Fruit fly (Drosophila melanogaster): ENCODE measurements around the gene Mtr4.

Gene Mtr4

dm6 chr2L:15752096-15752495, at the start of gene Mtr4:
TSS of gene Mtr4 (plus strand) at chr2L:15752263.
- TF ChIP-seq fru (optimal IDR thresholded peaks at IDR 0.05) (no peak), exex (tag; optimal IDR thresholded peaks at IDR 0.05) (no peak), Rfx (GFP tag; IDR thresholded peaks at IDR 0.05) (no peak), CG10543 (GFP tag; optimal IDR thresholded peaks at IDR 0.05) (no peak), grn (GFP tag; optimal IDR thresholded peaks at IDR 0.05) (no peak), Sry-β (GFP tag; optimal IDR thresholded peaks at IDR 0.05) (peak; percentile 94), lmd (GFP tag; IDR thresholded peaks at IDR 0.05) (no peak), CG14050 (GFP tag; IDR thresholded peaks at IDR 0.05) (no peak), MESR4 (GFP tag; optimal IDR thresholded peaks at IDR 0.05) (peak; percentile 76), grau (tag; optimal IDR thresholded peaks at IDR 0.05) (no peak), Dip3 (GFP tag; optimal IDR thresholded peaks at IDR 0.05) (no peak), sens (GFP tag) (peak; percentile 33), YL-1 (GFP tag; optimal IDR thresholded peaks at IDR 0.05) (peak; percentile 42), CG3995 (GFP tag; optimal IDR thresholded peaks at IDR 0.05) (no peak), gsb-n (tag; optimal IDR thresholded peaks at IDR 0.05) (no peak), Stat92E (GFP tag; optimal IDR thresholded peaks at IDR 0.05) (no peak), CG10431 (GFP tag; optimal IDR thresholded peaks at IDR 0.05) (no peak), Dll (GFP tag; IDR thresholded peaks at IDR 0.05; ENCODE audit: partially characterized antibody) (peak; percentile 62), CG6791 (GFP tag; IDR thresholded peaks at IDR 0.05; ENCODE audit: partially characterized antibody) (peak; percentile 44; the same call in 1 of the 3 replicates), lola (GFP tag; optimal IDR thresholded peaks at IDR 0.05) (no peak), CG4730 (GFP tag; IDR thresholded peaks at IDR 0.05) (no peak), vvl (GFP tag; IDR thresholded peaks at IDR 0.05) (no peak), Hand (GFP tag; optimal IDR thresholded peaks at IDR 0.05) (no peak), CG8944 (GFP tag; optimal IDR thresholded peaks at IDR 0.05) (no peak), schlank (tag; optimal IDR thresholded peaks at IDR 0.05) (no peak), CG8281 (tag; optimal IDR thresholded peaks at IDR 0.05) (no peak), bowl (GFP tag; IDR thresholded peaks at IDR 0.05) (no peak), CG1602 (GFP tag; optimal IDR thresholded peaks at IDR 0.05) (no peak), crc (GFP tag; optimal IDR thresholded peaks at IDR 0.05) (no peak), CG18599 (GFP tag; optimal IDR thresholded peaks at IDR 0.05) (no peak), CG17385 (GFP tag; optimal IDR thresholded peaks at IDR 0.05) (no peak), CG32772 (GFP tag; IDR thresholded peaks at IDR 0.05) (no peak), ase (GFP tag; IDR thresholded peaks at IDR 0.05) (no peak), CG2678 (tag; optimal IDR thresholded peaks at IDR 0.05) (no peak), CG8359 (GFP tag; optimal IDR thresholded peaks at IDR 0.05; ENCODE audit: borderline replicate concordance) (no peak), zen2 (GFP tag; IDR thresholded peaks at IDR 0.05; ENCODE audit: partially characterized antibody) (no peak), ato (GFP tag; IDR thresholded peaks at IDR 0.05; ENCODE audit: partially characterized antibody) (peak; percentile 19; the same call in 1 of the 2 replicates), bsh (GFP tag; optimal IDR thresholded peaks at IDR 0.05) (no peak), knrl (GFP tag; IDR thresholded peaks at IDR 0.05; ENCODE audit: partially characterized antibody) (no peak), CG42726 (GFP tag; IDR thresholded peaks at IDR 0.05; ENCODE audit: partially characterized antibody) (no peak), dm (GFP tag; optimal IDR thresholded peaks at IDR 0.05) (peak; percentile 76), lbe (GFP tag; optimal IDR thresholded peaks at IDR 0.05) (no peak), pho (GFP tag; optimal IDR thresholded peaks at IDR 0.05) (no peak), CG15479 (GFP tag; optimal IDR thresholded peaks at IDR 0.05) (no peak), amos (GFP tag; IDR thresholded peaks at IDR 0.05; ENCODE audit: partially characterized antibody) (peak; percentile 24; the same call in 1 of the 2 replicates), CG31441 (GFP tag; IDR thresholded peaks at IDR 0.05) (no peak), wor (GFP tag; IDR thresholded peaks at IDR 0.05) (no peak), Mad (GFP tag; optimal IDR thresholded peaks at IDR 0.05) (no peak), CG11695 (GFP tag; IDR thresholded peaks at IDR 0.05) (no peak), rib (GFP tag; IDR thresholded peaks at IDR 0.05) (no peak), row (GFP tag; IDR thresholded peaks at IDR 0.05) (peak; percentile 80)
